Worm (Caenorhabditis elegans) whole organism, early embryonic: ENCODE measurements around the gene F43G6.17.

ENCODE experiments used
- F13C5.2 ChIP-seq: sonication (generic microtip); optimal IDR thresholded peaks from 2 replicates; lab custom pipeline; 2017; ENCODE audit warnings: mild to moderate bottlenecking, missing genetic modification characterization, inconsistent platforms, missing compliant biosample characterization
- ama-1 ChIP-seq: fragments of 150-350 bp; optimal IDR thresholded peaks from 2 replicates; lab custom pipeline; 2014
- ceh-13 ChIP-seq: fragments of 200-800 bp; sonication (Bioruptor generic); optimal IDR thresholded peaks from 2 replicates; lab custom pipeline; 2018; ENCODE audit warnings: mild to moderate bottlenecking, missing genetic modification characterization, missing compliant biosample characterization
- ets-7 ChIP-seq: sonication (generic microtip); optimal IDR thresholded peaks from 2 replicates; lab custom pipeline; 2016; ENCODE audit warnings: missing genotype, missing genetic modification characterization, missing compliant biosample characterization
- flt-1 ChIP-seq: fragments of 200-800 bp; sonication (Bioruptor generic); IDR thresholded peaks from 2 replicates; pipeline ENCODE4 v1.3.6; 2022; ENCODE audit warnings: missing genetic modification characterization, missing compliant biosample characterization
- hmg-4 ChIP-seq: fragments of 200-800 bp; sonication (Bioruptor generic); optimal IDR thresholded peaks from 2 replicates; lab custom pipeline; 2018; ENCODE audit warnings: mild to moderate bottlenecking, missing genetic modification characterization, missing compliant biosample characterization
- pes-1 ChIP-seq: fragments of 200-800 bp; sonication (Bioruptor generic); IDR thresholded peaks from 2 replicates; pipeline ENCODE4 v1.3.6; 2022; ENCODE audit warnings: missing genetic modification reagents, missing genetic modification characterization, missing compliant biosample characterization
- sea-1 ChIP-seq: fragments of 200-800 bp; sonication (Bioruptor generic); conservative IDR thresholded peaks from 2 replicates; pipeline ENCODE4 v1.3.6; 2022; ENCODE audit warnings: missing genetic modification characterization, missing compliant biosample characterization
- tbx-11 ChIP-seq: fragments of 200-800 bp; sonication (Bioruptor generic); IDR thresholded peaks from 2 replicates; pipeline ENCODE4 v1.3.6; 2022; ENCODE audit warnings: missing genetic modification characterization, missing compliant biosample characterization
- tbx-37 ChIP-seq: fragments of 200-800 bp; sonication (Bioruptor generic); conservative IDR thresholded peaks from 2 replicates; pipeline ENCODE4 v1.3.6; 2022; ENCODE audit warnings: missing genetic modification reagents, missing genetic modification characterization, missing compliant biosample characterization

ce11 chrII:11772364-11772763 is 30.2 kb upstream of the F43G6.17 start, which contains the start of gene F44E5.15:
- TF ChIP-seq pes-1: no peak
- no peak for TF ChIP-seq hmg-4 (GFP tag; lab: Kevin White, UChicago)
- no peak for TF ChIP-seq ets-7 (tag; lab: Kevin White, UChicago)
- no peak for TF ChIP-seq sea-1 (GFP tag; lab: Robert Waterston, UW)
- no peak for TF ChIP-seq ama-1 (lab: Kevin White, UChicago)
- no peak for TF ChIP-seq tbx-11
- TF ChIP-seq ceh-13 (GFP tag; lab: Kevin White, UChicago): no peak
- no peak for TF ChIP-seq flt-1
- no peak for TF ChIP-seq F13C5.2 (tag; lab: Kevin White, UChicago)
- no peak for TF ChIP-seq tbx-37 (GFP tag; lab: Robert Waterston, UW)
